Worm (Caenorhabditis elegans) whole organism, midembryonic: Measurements from ENCODE around the gene Y75B8A.33.

Experiments used
- T22C8.4 ChIP-seq: fragments of 200-800 bp; sonication (Bioruptor generic); IDR thresholded peaks from 2 replicates; pipeline ENCODE4 v1.3.6; 2022; ENCODE audit warnings: missing genetic modification characterization, missing compliant biosample characterization
- cog-1 ChIP-seq: sonication (generic microtip); optimal IDR thresholded peaks from 2 replicates; lab custom pipeline; 2016; ENCODE audit warnings: missing genetic modification characterization, missing compliant biosample characterization
- flt-1 ChIP-seq: fragments of 200-800 bp; sonication (Bioruptor generic); IDR thresholded peaks from 2 replicates; pipeline ENCODE4 v1.3.6; 2022; ENCODE audit warnings: missing genetic modification characterization, missing compliant biosample characterization
- klf-2 ChIP-seq: fragments of 200-800 bp; sonication (Bioruptor generic); conservative IDR thresholded peaks from 2 replicates; pipeline ENCODE4 v1.3.6; 2022; ENCODE audit warnings: missing genetic modification reagents, missing genetic modification characterization, missing compliant biosample characterization
- med-1 ChIP-seq: sonication (generic microtip); optimal IDR thresholded peaks from 2 replicates; lab custom pipeline; 2017; ENCODE audit warnings: missing genetic modification characterization, mild to moderate bottlenecking, missing compliant biosample characterization, antibody characterized with exemption, missing genetic modification reagents; ENCODE audit not compliant: insufficient read depth
- ref-1 ChIP-seq: fragments of 200-800 bp; sonication (Bioruptor generic); conservative IDR thresholded peaks from 2 replicates; pipeline ENCODE4 v1.3.6; 2022; ENCODE audit warnings: missing genetic modification reagents, missing genetic modification characterization, missing compliant biosample characterization
- tab-1 ChIP-seq: fragments of 200-800 bp; sonication (Bioruptor generic); IDR thresholded peaks from 2 replicates; pipeline ENCODE4 v1.3.6; 2022; ENCODE audit warnings: missing genetic modification characterization, missing compliant biosample characterization
- ztf-23 ChIP-seq: fragments of 200-800 bp; sonication (Bioruptor generic); IDR thresholded peaks from 2 replicates; pipeline ENCODE4 v1.3.6; 2022; ENCODE audit warnings: missing genetic modification reagents, missing genetic modification characterization, missing compliant biosample characterization
- ztf-29 ChIP-seq: fragments of 200-800 bp; sonication (Bioruptor generic); IDR thresholded peaks from 2 replicates; pipeline ENCODE4 v1.3.6; 2022; ENCODE audit warnings: missing genetic modification reagents, missing genetic modification characterization, missing compliant biosample characterization

The Y75B8A.33 gene

DNA sequence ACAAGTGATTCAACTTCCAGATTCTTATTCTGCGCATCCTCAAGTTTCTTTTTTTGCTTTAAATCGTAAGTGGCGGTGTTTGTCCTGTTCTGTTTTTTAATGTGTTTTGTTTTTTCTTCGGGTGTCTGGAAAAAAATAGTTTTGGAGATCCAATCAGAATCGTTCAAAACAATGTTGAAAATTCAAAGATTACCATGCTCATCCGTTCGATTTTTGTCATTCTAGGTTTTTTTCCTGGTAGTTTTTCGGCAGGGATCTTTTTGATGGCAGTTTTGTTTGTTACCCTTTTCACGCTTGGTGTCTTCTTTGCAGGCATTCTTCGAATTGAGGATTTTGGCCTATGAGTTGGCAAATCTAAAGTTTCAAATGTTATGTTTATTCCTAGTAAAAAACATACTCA is 10.6 kb downstream of the Y75B8A.33 start:
- TF ChIP-seq cog-1 (tag; lab: Kevin White, UChicago) = no peak
- TF ChIP-seq ztf-29 (GFP tag; lab: Robert Waterston, UW) = no peak
- no peak for TF ChIP-seq tab-1
- TF ChIP-seq ref-1 (GFP tag; lab: Robert Waterston, UW) = no peak
- no peak for TF ChIP-seq flt-1
- TF ChIP-seq T22C8.4 (GFP tag; lab: Robert Waterston, UW) = no peak
- no peak for TF ChIP-seq med-1
- TF ChIP-seq ztf-23 (GFP tag; lab: Robert Waterston, UW) = no peak
- TF ChIP-seq klf-2 (GFP tag; lab: Robert Waterston, UW) = no peak

DNA sequence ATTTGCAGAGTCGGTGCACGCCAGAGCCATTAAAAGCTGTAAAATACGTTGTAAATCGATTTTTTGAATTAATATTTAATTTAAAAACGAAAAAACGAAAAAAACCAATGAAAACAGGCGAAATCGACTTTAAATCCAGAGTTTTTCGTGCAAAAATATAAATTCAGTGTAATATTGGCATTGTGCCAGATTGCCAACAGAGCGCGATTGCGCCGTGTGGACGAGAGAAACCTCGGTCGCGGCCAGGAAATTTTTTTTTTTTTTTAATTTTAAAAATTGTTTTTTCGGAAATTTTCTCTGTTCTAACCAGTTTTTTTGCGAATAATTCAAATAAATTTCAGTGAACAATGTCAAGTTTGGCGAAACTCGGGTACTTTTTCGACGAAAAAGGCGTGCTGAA is 15.9 kb downstream of the Y75B8A.33 start, which contains the start of the genes pph-4.1 and Y75B8A.31:
Gene pph-4.1 (minus strand): TSS at position 36 of the 400 bp plus-strand sequence.
Gene Y75B8A.31 (plus strand): TSS at position 342 of the 400 bp plus-strand sequence.
- TF ChIP-seq tab-1 = no peak
- TF ChIP-seq cog-1 (tag; lab: Kevin White, UChicago) = peak; percentile 54
- TF ChIP-seq T22C8.4 (GFP tag; lab: Robert Waterston, UW) = no peak
- no peak for TF ChIP-seq ref-1 (GFP tag; lab: Robert Waterston, UW)
- TF ChIP-seq klf-2 (GFP tag; lab: Robert Waterston, UW) = 0 out of 2 replicates have a peak, but pooled peaks have one; percentile 55
- no peak for TF ChIP-seq med-1
- TF ChIP-seq flt-1 = peak; percentile 76; the same call in 1 of the 2 replicates
- TF ChIP-seq ztf-29 (GFP tag; lab: Robert Waterston, UW) = no peak
- TF ChIP-seq ztf-23 (GFP tag; lab: Robert Waterston, UW) = peak; percentile 69; the same call in 1 of the 2 replicates

DNA sequence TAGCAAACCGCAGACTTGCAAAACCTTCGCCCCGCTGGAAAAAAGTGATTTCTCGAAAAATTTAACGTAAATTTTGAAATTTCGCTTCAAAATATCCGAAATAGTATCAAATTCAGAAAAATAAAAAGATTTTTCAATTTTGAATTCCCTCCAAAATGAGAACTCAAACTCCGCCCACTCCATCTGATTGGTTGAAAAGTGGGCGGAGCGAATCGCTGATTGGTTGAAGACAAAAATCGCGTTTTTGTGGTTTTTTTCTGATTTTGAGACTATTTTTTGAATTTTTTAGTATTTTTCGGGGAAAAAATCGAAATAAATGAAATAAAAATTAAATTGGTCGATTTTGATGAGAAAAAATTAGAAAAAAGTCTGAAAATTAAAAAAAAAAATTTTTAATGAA is 18.1 kb downstream of the Y75B8A.33 start:
- TF ChIP-seq flt-1 = no peak
- TF ChIP-seq med-1 = no peak
- TF ChIP-seq klf-2 (GFP tag; lab: Robert Waterston, UW) = no peak
- no peak for TF ChIP-seq ztf-23 (GFP tag; lab: Robert Waterston, UW)
- no peak for TF ChIP-seq T22C8.4 (GFP tag; lab: Robert Waterston, UW)
- no peak for TF ChIP-seq cog-1 (tag; lab: Kevin White, UChicago)
- no peak for TF ChIP-seq ztf-29 (GFP tag; lab: Robert Waterston, UW)
- TF ChIP-seq tab-1 = no peak
- TF ChIP-seq ref-1 (GFP tag; lab: Robert Waterston, UW) = no peak

- TF ChIP-seq flt-1 = no peak
- no peak for TF ChIP-seq cog-1 (tag; lab: Kevin White, UChicago)
- no peak for TF ChIP-seq med-1
- TF ChIP-seq klf-2 (GFP tag; lab: Robert Waterston, UW) = no peak
- TF ChIP-seq ztf-29 (GFP tag; lab: Robert Waterston, UW) = no peak
- no peak for TF ChIP-seq T22C8.4 (GFP tag; lab: Robert Waterston, UW)
- no peak for TF ChIP-seq ztf-23 (GFP tag; lab: Robert Waterston, UW)
Observed at ce11 chrIII:12344940-12345339, 22.2 kb downstream of the Y75B8A.33 start.

ce11 chrIII:12335400-12335994 is 31.7 kb downstream of the Y75B8A.33 start:
- TF ChIP-seq ztf-29 (GFP tag; lab: Robert Waterston, UW) (no peak; the same call in 1 of the 2 replicates), flt-1 (no peak), med-1 (no peak), cog-1 (tag; lab: Kevin White, UChicago) (no peak)

- TF ChIP-seq flt-1 (no peak), ztf-23 (GFP tag; lab: Robert Waterston, UW) (no peak), ref-1 (GFP tag; lab: Robert Waterston, UW) (no peak), med-1 (no peak), T22C8.4 (GFP tag; lab: Robert Waterston, UW) (no peak), cog-1 (tag; lab: Kevin White, UChicago) (no peak), klf-2 (GFP tag; lab: Robert Waterston, UW) (no peak), ztf-29 (GFP tag; lab: Robert Waterston, UW) (no peak), tab-1 (no peak)
Observed at ce11 chrIII:12334268-12334667, 32.9 kb downstream of the Y75B8A.33 start.

DNA sequence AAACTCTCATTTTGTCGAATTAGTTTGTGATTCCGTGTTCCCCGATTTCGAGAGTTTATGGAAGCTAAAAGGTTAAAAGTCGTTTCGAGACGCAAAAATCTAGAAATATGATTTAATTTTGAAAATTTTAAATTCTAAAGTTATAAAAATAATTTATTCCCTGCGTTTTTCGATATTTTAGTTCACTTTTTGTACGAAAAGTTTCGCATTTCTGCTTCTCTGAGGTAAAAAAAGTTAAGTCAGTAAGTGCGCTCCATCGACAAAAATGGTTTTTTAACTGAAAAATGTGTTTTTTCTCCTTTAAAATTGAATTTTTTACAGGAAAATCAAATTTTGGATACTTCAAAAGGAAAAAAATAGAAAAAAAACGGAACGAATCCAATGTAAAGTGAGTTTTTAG is 33.7 kb downstream of the Y75B8A.33 start, which contains the start of gene zip-1:
Gene zip-1 (plus strand): TSS at position 301 of the 400 bp plus-strand sequence.
- TF ChIP-seq ztf-29 (GFP tag; lab: Robert Waterston, UW) (no peak), cog-1 (tag; lab: Kevin White, UChicago) (no peak), klf-2 (GFP tag; lab: Robert Waterston, UW) (no peak), tab-1 (no peak), flt-1 (no peak), ztf-23 (GFP tag; lab: Robert Waterston, UW) (no peak), ref-1 (GFP tag; lab: Robert Waterston, UW) (no peak), T22C8.4 (GFP tag; lab: Robert Waterston, UW) (no peak), med-1 (no peak)

ce11 chrIII:12331300-12331699 is 35.9 kb downstream of the Y75B8A.33 start:
- no peak for TF ChIP-seq tab-1
- no peak for TF ChIP-seq ztf-29 (GFP tag; lab: Robert Waterston, UW)
- no peak for TF ChIP-seq klf-2 (GFP tag; lab: Robert Waterston, UW)
- TF ChIP-seq T22C8.4 (GFP tag; lab: Robert Waterston, UW) = no peak
- TF ChIP-seq med-1 = no peak
- no peak for TF ChIP-seq cog-1 (tag; lab: Kevin White, UChicago)
- TF ChIP-seq ref-1 (GFP tag; lab: Robert Waterston, UW) = no peak
- no peak for TF ChIP-seq flt-1
- no peak for TF ChIP-seq ztf-23 (GFP tag; lab: Robert Waterston, UW)

- no peak for TF ChIP-seq cog-1 (tag; lab: Kevin White, UChicago)
- TF ChIP-seq tab-1 = no peak
- TF ChIP-seq ref-1 (GFP tag; lab: Robert Waterston, UW) = no peak
- TF ChIP-seq ztf-29 (GFP tag; lab: Robert Waterston, UW) = no peak
- no peak for TF ChIP-seq med-1
- no peak for TF ChIP-seq flt-1
- no peak for TF ChIP-seq klf-2 (GFP tag; lab: Robert Waterston, UW)
Observed at ce11 chrIII:12327528-12327997, 39.6 kb downstream of the Y75B8A.33 start, which contains the start of the genes zip-12 and Y75B8A.63. Gene zip-12, plus strand, starts transcription at chrIII:12327914. Gene Y75B8A.63, plus strand, starts transcription at chrIII:12327947.
